Worm (Caenorhabditis elegans) whole organism, mixed stage, embryonic: ENCODE data around the gene set-14.

Experiments
- M03D4.4 ChIP-seq: sonication (generic microtip); optimal IDR thresholded peaks from 2 replicates; lab custom pipeline; 2017; ENCODE audit warnings: mild to moderate bottlenecking, missing genetic modification characterization, missing compliant biosample characterization
- blmp-1 ChIP-seq: fragments of 150-350 bp; optimal IDR thresholded peaks from 2 replicates; lab custom pipeline; 2014; ENCODE audit warnings: missing biosample characterization, missing genetic modification characterization
- ceh-39 ChIP-seq: fragments of 150-350 bp; optimal IDR thresholded peaks from 2 replicates; lab custom pipeline; 2014; ENCODE audit warnings: missing biosample characterization, missing genetic modification characterization
- ceh-43 ChIP-seq: fragments of 200-800 bp; sonication (Bioruptor generic); optimal IDR thresholded peaks from 2 replicates; lab custom pipeline; 2018; ENCODE audit warnings: mild to moderate bottlenecking, missing genetic modification characterization, moderate library complexity, missing compliant biosample characterization
- ces-1 ChIP-seq: fragments of 150-350 bp; optimal IDR thresholded peaks from 2 replicates; lab custom pipeline; 2014; ENCODE audit warnings: missing biosample characterization, missing genetic modification reagents, missing genetic modification characterization
- drap-1 ChIP-seq: fragments of 200-800 bp; sonication (Bioruptor generic); optimal IDR thresholded peaks from 3 replicates; lab custom pipeline; 2018; ENCODE audit warnings: mild to moderate bottlenecking, missing genetic modification characterization, missing compliant biosample characterization
- elt-3 ChIP-seq: fragments of 150-350 bp; optimal IDR thresholded peaks from 2 replicates; lab custom pipeline; 2014; ENCODE audit warnings: missing biosample characterization, missing genetic modification characterization
- flh-1 ChIP-seq: fragments of 200-800 bp; sonication (Bioruptor generic); optimal IDR thresholded peaks from 2 replicates; lab custom pipeline; 2018; ENCODE audit warnings: mild to moderate bottlenecking, missing genetic modification characterization, moderate library complexity, missing compliant biosample characterization
- ham-2 ChIP-seq: fragments of 200-800 bp; sonication (Bioruptor generic); optimal IDR thresholded peaks from 2 replicates; lab custom pipeline; 2018; ENCODE audit warnings: mild to moderate bottlenecking, missing genetic modification characterization, missing compliant biosample characterization
- hlh-1 ChIP-seq: fragments of 150-350 bp; optimal IDR thresholded peaks from 2 replicates; lab custom pipeline; 2014; ENCODE audit warnings: missing biosample characterization, missing genetic modification reagents, missing genetic modification characterization
- lin-13 ChIP-seq: fragments of 150-350 bp; optimal IDR thresholded peaks from 2 replicates; lab custom pipeline; 2014; ENCODE audit warnings: missing biosample characterization, missing genetic modification characterization
- lin-32 ChIP-seq: fragments of 200-800 bp; sonication (Bioruptor generic); optimal IDR thresholded peaks from 2 replicates; lab custom pipeline; 2018; ENCODE audit warnings: mild to moderate bottlenecking, missing genetic modification characterization, missing compliant biosample characterization
- lsy-2 ChIP-seq: fragments of 150-350 bp; optimal IDR thresholded peaks from 2 replicates; lab custom pipeline; 2014; ENCODE audit warnings: missing biosample characterization, missing genetic modification characterization
- mab-5 ChIP-seq: fragments of 150-350 bp; optimal IDR thresholded peaks from 2 replicates; lab custom pipeline; 2014; ENCODE audit warnings: missing biosample characterization, missing genetic modification characterization
- mep-1 ChIP-seq: fragments of 150-350 bp; optimal IDR thresholded peaks from 2 replicates; lab custom pipeline; 2017; ENCODE audit warnings: missing biosample characterization, missing genetic modification reagents, missing genetic modification characterization, inconsistent platforms
- mls-2 ChIP-seq: sonication (generic microtip); optimal IDR thresholded peaks from 2 replicates; lab custom pipeline; 2016; ENCODE audit warnings: mild to moderate bottlenecking, missing genetic modification characterization, moderate library complexity, missing compliant biosample characterization
- nhr-12 ChIP-seq: fragments of 150-350 bp; optimal IDR thresholded peaks from 2 replicates; lab custom pipeline; 2014; ENCODE audit warnings: missing biosample characterization, missing genetic modification characterization
- nhr-2 ChIP-seq: fragments of 150-350 bp; optimal IDR thresholded peaks from 2 replicates; lab custom pipeline; 2014; ENCODE audit warnings: missing biosample characterization, missing genetic modification characterization
- nhr-237 ChIP-seq: fragments of 150-350 bp; optimal IDR thresholded peaks from 2 replicates; lab custom pipeline; 2014; ENCODE audit warnings: missing biosample characterization, missing genetic modification characterization
- nhr-28 ChIP-seq: fragments of 150-350 bp; optimal IDR thresholded peaks from 2 replicates; lab custom pipeline; 2014; ENCODE audit warnings: missing biosample characterization, missing genetic modification characterization
- nhr-76 ChIP-seq: sonication (generic microtip); optimal IDR thresholded peaks from 2 replicates; lab custom pipeline; 2017; ENCODE audit warnings: missing biosample characterization, missing genetic modification characterization
- pha-4 ChIP-seq: fragments of 150-350 bp; optimal IDR thresholded peaks from 2 replicates; lab custom pipeline; 2018; ENCODE audit warnings: missing biosample characterization, missing genetic modification reagents, missing genetic modification characterization
- sem-2 ChIP-seq: fragments of 200-800 bp; sonication (Bioruptor generic); optimal IDR thresholded peaks from 2 replicates; lab custom pipeline; 2018; ENCODE audit warnings: mild to moderate bottlenecking, missing genetic modification characterization, missing compliant biosample characterization
- snpc-4 ChIP-seq: fragments of 150-350 bp; optimal IDR thresholded peaks from 2 replicates; lab custom pipeline; 2014; ENCODE audit warnings: missing biosample characterization, missing genetic modification characterization
- sptf-1 ChIP-seq: sonication (generic microtip); optimal IDR thresholded peaks from 2 replicates; lab custom pipeline; 2017; ENCODE audit warnings: mild to moderate bottlenecking, missing genetic modification characterization, moderate library complexity, missing compliant biosample characterization
- tbx-8 ChIP-seq: fragments of 200-800 bp; sonication (Bioruptor generic); optimal IDR thresholded peaks from 2 replicates; lab custom pipeline; 2018; ENCODE audit warnings: mild to moderate bottlenecking, missing genetic modification characterization, moderate library complexity, missing compliant biosample characterization
- unc-120 ChIP-seq: sonication (generic microtip); optimal IDR thresholded peaks from 2 replicates; lab custom pipeline; 2017; ENCODE audit warnings: missing genetic modification characterization, missing compliant biosample characterization; ENCODE audit not compliant: poor library complexity, severe bottlenecking
- unc-39 ChIP-seq: fragments of 150-350 bp; optimal IDR thresholded peaks from 2 replicates; lab custom pipeline; 2014; ENCODE audit warnings: missing biosample characterization, missing genetic modification characterization
- unc-62 ChIP-seq: fragments of 150-350 bp; optimal IDR thresholded peaks from 2 replicates; lab custom pipeline; 2014; ENCODE audit warnings: missing biosample characterization, missing genetic modification reagents, missing genetic modification characterization
- zip-8 ChIP-seq: fragments of 150-350 bp; optimal IDR thresholded peaks from 2 replicates; lab custom pipeline; 2014; ENCODE audit warnings: missing biosample characterization, missing genetic modification characterization
- ztf-11 ChIP-seq: fragments of 150-350 bp; optimal IDR thresholded peaks from 2 replicates; lab custom pipeline; 2014; ENCODE audit warnings: missing biosample characterization, missing genetic modification characterization

Gene set-14

ce11 chrII:10778026-10778425 lies 18.1 kb downstream of the set-14 start, which contains the start of gene mpz-1:
mpz-1 (minus strand) TSS chrII:10778126.
- TF ChIP-seq drap-1 (GFP tag; lab: Kevin White, UChicago) (no peak), lin-13 (tag; lab: Kevin White, UChicago) (no peak), sptf-1 (tag; lab: Kevin White, UChicago) (no peak), zip-8 (tag; lab: Kevin White, UChicago) (no peak), blmp-1 (tag; lab: Kevin White, UChicago) (no peak), mep-1 (tag; lab: Kevin White, UChicago) (no peak), hlh-1 (no peak), nhr-237 (tag; lab: Kevin White, UChicago) (no peak), mls-2 (no peak), lin-32 (GFP tag; lab: Kevin White, UChicago) (no peak), ztf-11 (tag; lab: Kevin White, UChicago) (no peak)
- TF ChIP-seq, all 35 proteins: peak for 0

DNA sequence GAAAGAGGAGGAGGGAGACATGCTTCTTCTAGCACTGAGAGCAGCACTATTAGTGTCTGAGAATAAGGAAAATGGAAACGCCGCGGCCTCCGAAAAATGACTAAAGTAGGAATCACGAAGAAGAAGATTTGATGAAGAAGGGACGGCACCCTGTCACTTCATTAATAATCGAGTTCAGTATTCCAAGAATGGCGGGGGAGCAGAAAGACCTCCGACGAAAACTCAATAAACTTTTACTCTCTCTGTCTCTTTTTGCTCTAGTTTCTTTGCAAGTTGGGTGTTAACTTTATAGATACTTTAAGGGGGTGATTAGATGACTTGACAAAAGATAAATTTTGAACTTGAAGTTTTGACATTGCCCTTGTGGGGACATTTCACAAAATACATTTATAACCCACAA lies 26.8 kb downstream of the set-14 start:
- TF ChIP-seq ces-1 (GFP tag; lab: Kevin White, UChicago) = peak; percentile 88
- TF ChIP-seq snpc-4 (tag; lab: Kevin White, UChicago) = no peak

DNA sequence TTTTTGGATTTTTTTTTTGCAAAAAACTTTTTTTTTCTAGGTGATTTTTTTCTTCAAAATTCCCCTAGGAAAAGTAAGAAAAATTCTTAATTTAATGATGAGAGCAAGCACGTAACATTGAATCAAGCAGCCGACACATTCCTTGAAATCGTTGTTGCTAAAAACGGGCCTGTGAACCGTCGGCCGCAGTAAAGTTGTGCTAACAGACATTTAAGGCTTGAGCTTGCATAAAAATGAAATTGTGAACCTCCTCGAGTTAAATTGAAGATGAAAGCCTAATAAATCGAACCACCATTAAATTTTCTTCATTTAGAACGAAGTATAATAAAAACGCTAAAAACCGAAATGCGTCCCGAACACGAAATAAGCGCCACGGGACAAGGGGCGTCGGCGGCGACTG lies 28.1 kb downstream of the set-14 start:
- TF ChIP-seq mep-1 (tag; lab: Kevin White, UChicago) = no peak
- no peak for TF ChIP-seq lsy-2
- no peak for TF ChIP-seq nhr-2
- no peak for TF ChIP-seq ham-2 (GFP tag; lab: Kevin White, UChicago)
- no peak for TF ChIP-seq nhr-237 (tag; lab: Kevin White, UChicago)
- TF ChIP-seq elt-3 (tag; lab: Kevin White, UChicago) = no peak
- no peak for TF ChIP-seq mab-5
- TF ChIP-seq nhr-28 = no peak
- TF ChIP-seq lin-32 (GFP tag; lab: Kevin White, UChicago) = no peak
- TF ChIP-seq nhr-76 = no peak
- no peak for TF ChIP-seq flh-1 (GFP tag; lab: Kevin White, UChicago)
- TF ChIP-seq M03D4.4 (tag; lab: Kevin White, UChicago) = no peak
- no peak for TF ChIP-seq unc-120 (tag; lab: Kevin White, UChicago)

- TF ChIP-seq nhr-2 = no peak
- TF ChIP-seq ces-1 (GFP tag; lab: Kevin White, UChicago) = peak; percentile 79
- TF ChIP-seq, all 35 proteins: peak for 1
Observed at ce11 chrII:10766773-10767172, 29.3 kb downstream of the set-14 start.

- no peak for TF ChIP-seq ztf-11 (tag; lab: Kevin White, UChicago)
- no peak for TF ChIP-seq blmp-1 (tag; lab: Kevin White, UChicago)
- no peak for TF ChIP-seq snpc-4 (tag; lab: Kevin White, UChicago)
- TF ChIP-seq tbx-8 (GFP tag; lab: Kevin White, UChicago) = no peak
- TF ChIP-seq unc-39 (tag; lab: Kevin White, UChicago) = no peak
- no peak for TF ChIP-seq hlh-1
- TF ChIP-seq ceh-43 = no peak
- no peak for TF ChIP-seq unc-62 (GFP tag; lab: Kevin White, UChicago)
- TF ChIP-seq mep-1 (tag; lab: Kevin White, UChicago) = no peak
- no peak for TF ChIP-seq ces-1 (GFP tag; lab: Kevin White, UChicago)
- no peak for TF ChIP-seq sem-2 (GFP tag; lab: Kevin White, UChicago)
Observed at ce11 chrII:10765238-10765637, 30.9 kb downstream of the set-14 start.

DNA sequence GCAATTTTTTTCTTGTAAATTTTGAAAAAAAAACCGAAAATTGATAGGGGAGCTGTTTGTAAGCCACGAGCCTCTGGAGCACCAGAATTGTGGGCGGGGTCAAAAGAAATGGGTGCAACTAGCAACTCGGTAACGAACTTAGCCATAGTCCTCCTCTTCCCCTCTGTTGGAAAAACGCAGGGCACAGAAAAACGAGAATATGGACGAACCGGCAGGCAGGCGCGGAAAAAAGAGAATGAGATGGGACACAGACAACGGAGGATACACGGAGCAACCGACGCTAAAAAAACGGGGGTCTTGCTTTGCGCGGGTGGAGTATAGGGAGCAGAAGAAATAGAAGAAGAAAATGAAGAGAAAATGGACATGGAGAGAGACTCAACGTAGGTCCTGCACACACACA lies 34.4 kb downstream of the set-14 start:
- TF ChIP-seq nhr-237 (tag; lab: Kevin White, UChicago) (no peak), nhr-12 (no peak), pha-4 (no peak), ces-1 (GFP tag; lab: Kevin White, UChicago) (peak; percentile 75), ceh-39 (no peak), snpc-4 (tag; lab: Kevin White, UChicago) (no peak), nhr-2 (no peak), tbx-8 (GFP tag; lab: Kevin White, UChicago) (peak; percentile 1), lin-13 (tag; lab: Kevin White, UChicago) (no peak)
